Fruit fly (Drosophila melanogaster): ENCODE measurements around the gene vri.
A peak's percentile ranks its signal among the peaks of the same experiment; 100 is the strongest.

vri gene

DNA sequence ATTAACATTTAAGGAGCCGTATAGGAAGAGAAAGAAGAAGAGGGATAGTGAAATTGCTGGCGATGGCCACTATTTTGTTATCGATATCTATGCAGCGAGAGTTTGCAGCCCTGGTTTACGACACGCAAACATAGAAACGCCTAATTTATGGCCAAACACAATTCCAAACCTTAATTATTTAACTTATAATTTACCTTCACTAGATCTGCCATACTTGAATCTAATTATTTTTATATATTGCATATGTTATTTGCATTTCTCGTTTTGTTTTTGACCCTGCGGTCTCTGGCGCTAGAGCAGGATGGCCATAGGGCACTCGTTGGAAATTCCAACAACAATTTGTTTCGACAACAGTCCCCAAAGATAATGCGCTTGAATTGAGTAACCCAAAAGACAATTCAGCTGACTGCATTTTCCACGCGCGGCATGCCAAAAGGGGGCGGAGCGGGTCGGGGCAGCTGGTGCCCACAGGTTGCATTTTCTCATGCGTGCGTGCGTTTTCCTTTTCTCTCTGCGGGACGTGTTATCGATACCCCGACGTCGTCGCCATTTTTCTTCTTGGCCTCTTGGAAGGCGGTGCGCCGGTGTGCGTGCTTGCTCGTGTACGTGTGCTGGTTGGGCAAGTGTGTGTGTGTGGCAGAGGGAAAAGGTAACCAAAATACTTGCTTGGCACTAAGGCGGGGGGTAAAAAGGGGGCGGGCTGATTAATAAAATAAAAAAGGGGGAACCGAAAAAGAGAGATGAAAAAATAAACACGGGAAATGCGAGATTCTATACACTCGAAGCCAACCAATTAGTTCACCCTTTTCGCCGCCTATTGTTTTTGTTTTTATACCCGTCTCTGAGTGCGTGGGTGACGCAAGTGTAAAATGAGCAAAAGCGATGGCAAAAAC lies 36.5 kb downstream of the vri start (continued):
- no peak for TF ChIP-seq sqz (GFP tag; optimal IDR thresholded peaks at IDR 0.05)
- TF ChIP-seq Atf-2 (GFP tag; optimal IDR thresholded peaks at IDR 0.05), result no peak
- TF ChIP-seq CG17328 (GFP tag; IDR thresholded peaks at IDR 0.05), result peak; percentile 61
- no peak for TF ChIP-seq CG4617 (GFP tag; optimal IDR thresholded peaks at IDR 0.05; ENCODE audit: borderline replicate concordance)
- peak; percentile 78; the same call in 2 of the 3 replicates for TF ChIP-seq CG11456 (GFP tag; IDR thresholded peaks at IDR 0.05)
- TF ChIP-seq wor (GFP tag; IDR thresholded peaks at IDR 0.05), result 0 out of 2 replicates have a peak, but pooled peaks have one; percentile 16
- no peak for TF ChIP-seq sens-2 (GFP tag; IDR thresholded peaks at IDR 0.05)
- peak; percentile 3 for TF ChIP-seq Abd-B (GFP tag; optimal IDR thresholded peaks at IDR 0.05)
- TF ChIP-seq Hmr (GFP tag; optimal IDR thresholded peaks at IDR 0.05), result peak; percentile 66
- peak; percentile 35 for TF ChIP-seq CG10209 (GFP tag; optimal IDR thresholded peaks at IDR 0.05)
- peak; percentile 70 for TF ChIP-seq sna (GFP tag; IDR thresholded peaks at IDR 0.05; ENCODE audit: partially characterized antibody)
- peak; percentile 54; the same call in 1 of the 3 replicates for TF ChIP-seq ase (GFP tag; IDR thresholded peaks at IDR 0.05)
- peak; percentile 20 for TF ChIP-seq CG8388 (GFP tag; optimal IDR thresholded peaks at IDR 0.05)
- TF ChIP-seq Six4 (GFP tag; optimal IDR thresholded peaks at IDR 0.05), result no peak
- no peak for TF ChIP-seq eve (GFP tag; optimal IDR thresholded peaks at IDR 0.05)
- TF ChIP-seq CG2199 (GFP tag; IDR thresholded peaks at IDR 0.05), result 0 out of 3 replicates have a peak, but pooled peaks have one; percentile 17
- TF ChIP-seq Asciz (GFP tag; optimal IDR thresholded peaks at IDR 0.05), result no peak
- no peak for TF ChIP-seq CG10654 (GFP tag; optimal IDR thresholded peaks at IDR 0.05)
- peak; percentile 42 for TF ChIP-seq CG4730 (GFP tag; IDR thresholded peaks at IDR 0.05)
- TF ChIP-seq CHES-1-like (GFP tag; optimal IDR thresholded peaks at IDR 0.05), result no peak
- TF ChIP-seq sim (GFP tag; IDR thresholded peaks at IDR 0.05), result no peak
- peak; percentile 57; the same call in 1 of the 2 replicates for TF ChIP-seq CG11085 (GFP tag; IDR thresholded peaks at IDR 0.05)
- no peak for TF ChIP-seq gsb-n (tag; optimal IDR thresholded peaks at IDR 0.05)
- TF ChIP-seq btn (GFP tag; optimal IDR thresholded peaks at IDR 0.05), result no peak
- TF ChIP-seq CG6683 (GFP tag; optimal IDR thresholded peaks at IDR 0.05), result peak; percentile 4
- no peak for TF ChIP-seq CG8281 (tag; optimal IDR thresholded peaks at IDR 0.05)
- TF ChIP-seq mld (GFP tag; IDR thresholded peaks at IDR 0.05; ENCODE audit: partially characterized antibody), result no peak; the same call in 2 of the 3 replicates
- no peak for TF ChIP-seq CG10462 (GFP tag; optimal IDR thresholded peaks at IDR 0.05)
- TF ChIP-seq HmgD (GFP tag; optimal IDR thresholded peaks at IDR 0.05), result no peak
- no peak for TF ChIP-seq CG3163 (GFP tag; optimal IDR thresholded peaks at IDR 0.05)
- TF ChIP-seq caup (GFP tag; optimal IDR thresholded peaks at IDR 0.05; ENCODE audit: severe bottlenecking), result no peak
- TF ChIP-seq Lhr (GFP tag; optimal IDR thresholded peaks at IDR 0.05), result no peak
- no peak for TF ChIP-seq CG15073 (GFP tag; optimal IDR thresholded peaks at IDR 0.05)
- no peak for TF ChIP-seq CG1529 (GFP tag; optimal IDR thresholded peaks at IDR 0.05)
- TF ChIP-seq CG15269 (tag; optimal IDR thresholded peaks at IDR 0.05), result no peak
- peak; percentile 71; the same call in 3 of the 4 replicates for TF ChIP-seq Gug (GFP tag; IDR thresholded peaks at IDR 0.05)
- TF ChIP-seq CG11695 (GFP tag; IDR thresholded peaks at IDR 0.05), result peak; percentile 58; the same call in 1 of the 3 replicates
- no peak for TF ChIP-seq CG12104 (GFP tag; optimal IDR thresholded peaks at IDR 0.05)
- TF ChIP-seq CTCF (GFP tag; optimal IDR thresholded peaks at IDR 0.05), result peak; percentile 2
- peak; percentile 77 for TF ChIP-seq CG13287 (GFP tag; IDR thresholded peaks at IDR 0.05; ENCODE audit: partially characterized antibody)
- TF ChIP-seq Dip2 (GFP tag; IDR thresholded peaks at IDR 0.05), result no peak
- TF ChIP-seq ewg (GFP tag; optimal IDR thresholded peaks at IDR 0.05), result no peak
- TF ChIP-seq jigr1 (GFP tag; IDR thresholded peaks at IDR 0.05), result no peak
- peak; percentile 59 for TF ChIP-seq CG17359 (tag; optimal IDR thresholded peaks at IDR 0.05)
- no peak for TF ChIP-seq CG4328 (GFP tag; optimal IDR thresholded peaks at IDR 0.05)
- no peak for TF ChIP-seq az2 (GFP tag; optimal IDR thresholded peaks at IDR 0.05)
- peak; percentile 46; the same call in 1 of the 2 replicates for TF ChIP-seq Doc2 (GFP tag; IDR thresholded peaks at IDR 0.05)
- TF ChIP-seq H2.0 (GFP tag; IDR thresholded peaks at IDR 0.05), result peak; percentile 63
- peak; percentile 66 for TF ChIP-seq al (GFP tag; IDR thresholded peaks at IDR 0.05)

Measured in whole organism, embryonic.